Fruit fly (Drosophila melanogaster) whole organism, embryonic: ENCODE data around the gene dib.

Experiments
- Adf1 ChIP-seq: fragments of 200-800 bp; sonication (Bioruptor generic); IDR thresholded peaks from 2 replicates; pipeline ENCODE4 v1.3.6; 2022; ENCODE audit warnings: missing biosample characterization, missing genetic modification characterization
- Atf3 ChIP-seq: fragments of 200-800 bp; sonication (Bioruptor generic); optimal IDR thresholded peaks from 3 replicates; lab custom pipeline; 2016; ENCODE audit warnings: missing biosample characterization, missing genetic modification characterization
- B-H2 ChIP-seq: fragments of 200-800 bp; sonication (Bioruptor generic); optimal IDR thresholded peaks from 2 replicates; lab custom pipeline; 2018; ENCODE audit warnings: missing biosample characterization, mild to moderate bottlenecking, missing genetic modification characterization
- CG1024 ChIP-seq: fragments of 200-800 bp; sonication (Bioruptor generic); IDR thresholded peaks from 2 replicates; pipeline ENCODE4 v1.3.6; 2022; ENCODE audit warnings: missing biosample characterization, missing genetic modification characterization
- CG10267 ChIP-seq: fragments of 200-800 bp; sonication (Bioruptor generic); optimal IDR thresholded peaks from 2 replicates; lab custom pipeline; 2018; ENCODE audit warnings: missing biosample characterization, mild to moderate bottlenecking, missing genetic modification characterization, moderate library complexity
- CG10321 ChIP-seq: fragments of 200-800 bp; sonication (Bioruptor generic); IDR thresholded peaks from 2 replicates; pipeline ENCODE4 v1.3.6; 2022; ENCODE audit warnings: missing biosample characterization, missing genetic modification characterization
- CG11560 ChIP-seq: fragments of 200-800 bp; sonication (Bioruptor generic); IDR thresholded peaks from 3 replicates; pipeline ENCODE4 v1.3.6; 2022; ENCODE audit warnings: missing biosample characterization, missing genetic modification characterization
- CG11695 ChIP-seq: fragments of 200-800 bp; sonication (Bioruptor generic); IDR thresholded peaks from 3 replicates; pipeline ENCODE4 v1.3.6; 2022; ENCODE audit warnings: missing biosample characterization, missing genetic modification characterization
- CG1233 ChIP-seq: fragments of 200-800 bp; sonication (Bioruptor generic); optimal IDR thresholded peaks from 4 replicates; lab custom pipeline; 2018; ENCODE audit warnings: missing biosample characterization, mild to moderate bottlenecking, missing genetic modification characterization
- CG13123 ChIP-seq: fragments of 200-800 bp; sonication (Bioruptor generic); optimal IDR thresholded peaks from 2 replicates; lab custom pipeline; 2016; ENCODE audit warnings: missing biosample characterization, missing genetic modification characterization
- CG14014 ChIP-seq: fragments of 200-800 bp; sonication (Bioruptor generic); IDR thresholded peaks from 2 replicates; pipeline ENCODE4 v1.3.6; 2022; ENCODE audit warnings: missing biosample characterization, missing genetic modification characterization
- CG14965 ChIP-seq: fragments of 200-800 bp; sonication (Bioruptor generic); optimal IDR thresholded peaks from 2 replicates; lab custom pipeline; 2016; ENCODE audit warnings: missing biosample characterization, missing genetic modification characterization, borderline replicate concordance
- CG1529 ChIP-seq: fragments of 200-800 bp; sonication (Bioruptor generic); optimal IDR thresholded peaks from 3 replicates; lab custom pipeline; 2018; ENCODE audit warnings: missing biosample characterization, missing genetic modification characterization
- CG15601 ChIP-seq: fragments of 200-800 bp; sonication (Bioruptor generic); optimal IDR thresholded peaks from 3 replicates; lab custom pipeline; 2019; ENCODE audit warnings: missing biosample characterization, mild to moderate bottlenecking, missing genetic modification characterization, moderate library complexity
- CG18764 ChIP-seq: fragments of 200-800 bp; sonication (Bioruptor generic); optimal IDR thresholded peaks from 3 replicates; lab custom pipeline; 2016; ENCODE audit warnings: missing biosample characterization, missing genetic modification characterization
- CG2202 ChIP-seq: fragments of 200-800 bp; sonication (Bioruptor generic); optimal IDR thresholded peaks from 2 replicates; lab custom pipeline; 2018; ENCODE audit warnings: missing biosample characterization, mild to moderate bottlenecking, missing genetic modification characterization
- CG32772 ChIP-seq: fragments of 200-800 bp; sonication (Bioruptor generic); IDR thresholded peaks from 2 replicates; pipeline ENCODE4 v1.3.6; 2022; ENCODE audit warnings: missing biosample characterization, missing genetic modification characterization
- CG6175 ChIP-seq: fragments of 200-800 bp; sonication (Bioruptor generic); IDR thresholded peaks from 3 replicates; pipeline ENCODE4 v1.3.6; 2022; ENCODE audit warnings: missing biosample characterization, missing genetic modification characterization
- CG7786 ChIP-seq: fragments of 200-800 bp; sonication (Bioruptor generic); optimal IDR thresholded peaks from 2 replicates; lab custom pipeline; 2016; ENCODE audit warnings: missing biosample characterization, missing genetic modification characterization
- CG8281 ChIP-seq: fragments of 200-800 bp; sonication (Bioruptor generic); optimal IDR thresholded peaks from 2 replicates; lab custom pipeline; 2018; ENCODE audit warnings: missing biosample characterization, mild to moderate bottlenecking, missing genetic modification characterization, moderate library complexity
- CG8478 ChIP-seq: fragments of >200 bp; optimal IDR thresholded peaks from 2 replicates; lab custom pipeline; 2018
- CG9797 ChIP-seq: fragments of 200-800 bp; sonication (Bioruptor generic); optimal IDR thresholded peaks from 3 replicates; lab custom pipeline; 2018; ENCODE audit warnings: missing biosample characterization, mild to moderate bottlenecking, missing genetic modification characterization
- D19A ChIP-seq: fragments of 200-800 bp; optimal IDR thresholded peaks from 3 replicates; lab custom pipeline; 2019; ENCODE audit warnings: missing biosample characterization, mild to moderate bottlenecking, missing genetic modification characterization, moderate library complexity
- Dfd ChIP-seq, 2 experiments: fragments of >200 bp; optimal IDR thresholded peaks; 2 replicates each; lab custom pipeline; 2017; ENCODE audit warnings: missing biosample characterization in 2 of 2, missing genetic modification characterization in 2 of 2
- E2f1 ChIP-seq: fragments of 200-800 bp; sonication (Bioruptor generic); IDR thresholded peaks from 2 replicates; pipeline ENCODE4 v1.3.6; 2022; ENCODE audit warnings: missing biosample characterization, missing genetic modification characterization
- Elba2 ChIP-seq: fragments of 200-800 bp; sonication (Bioruptor generic); optimal IDR thresholded peaks from 3 replicates; lab custom pipeline; 2016; ENCODE audit warnings: missing biosample characterization, missing genetic modification characterization
- Fer3 ChIP-seq: fragments of 200-800 bp; sonication (Bioruptor generic); optimal IDR thresholded peaks from 2 replicates; lab custom pipeline; 2018; ENCODE audit warnings: missing biosample characterization, mild to moderate bottlenecking, missing genetic modification characterization, moderate library complexity
- Gsc ChIP-seq: fragments of 200-800 bp; sonication (Bioruptor generic); IDR thresholded peaks from 2 replicates; pipeline ENCODE4 v1.3.6; 2022; ENCODE audit warnings: missing biosample characterization, missing genetic modification characterization
- Hr78 ChIP-seq, 2 experiments: fragments of 200-800 bp in 1 of 2; fragments of >200 bp in 1 of 2; sonication (Bioruptor generic) in 1 of 2; optimal IDR thresholded peaks; 2 replicates each; lab custom pipeline; 2017 to 2019; ENCODE audit warnings: missing biosample characterization in 2 of 2, missing genetic modification characterization in 2 of 2, mild to moderate bottlenecking in 1 of 2, moderate library complexity in 1 of 2
- Max ChIP-seq: fragments of 200-800 bp; sonication (Bioruptor generic); optimal IDR thresholded peaks from 2 replicates; lab custom pipeline; 2016; ENCODE audit warnings: missing biosample characterization, mild to moderate bottlenecking, missing genetic modification characterization
- Oaz ChIP-seq: fragments of 200-800 bp; sonication (Bioruptor generic); IDR thresholded peaks from 2 replicates; pipeline ENCODE4 v1.3.6; 2022; ENCODE audit warnings: missing biosample characterization, missing genetic modification characterization
- Taf1 ChIP-seq: fragments of 200-800 bp; sonication (Bioruptor generic); IDR thresholded peaks from 2 replicates; pipeline ENCODE4 v1.3.6; 2022; ENCODE audit warnings: missing biosample characterization, missing genetic modification characterization
- ab ChIP-seq: fragments of 200-800 bp; sonication (Bioruptor generic); optimal IDR thresholded peaks from 2 replicates; lab custom pipeline; 2016; ENCODE audit warnings: missing biosample characterization, missing genetic modification characterization
- amos ChIP-seq: fragments of 200-800 bp; sonication (Bioruptor generic); IDR thresholded peaks from 2 replicates; pipeline ENCODE4 v1.3.6; 2022; ENCODE audit warnings: missing biosample characterization, missing genetic modification characterization; ENCODE audit not compliant: partially characterized antibody
- ato ChIP-seq: fragments of 200-800 bp; sonication (Bioruptor generic); IDR thresholded peaks from 2 replicates; pipeline ENCODE4 v1.3.6; 2022; ENCODE audit warnings: missing biosample characterization, missing genetic modification characterization; ENCODE audit not compliant: partially characterized antibody
- danr ChIP-seq: fragments of 200-800 bp; sonication (Bioruptor generic); IDR thresholded peaks from 2 replicates; pipeline ENCODE4 v1.3.6; 2022; ENCODE audit warnings: missing biosample characterization, missing genetic modification characterization
- dimm ChIP-seq: fragments of 200-800 bp; sonication (Bioruptor generic); IDR thresholded peaks from 2 replicates; pipeline ENCODE4 v1.3.6; 2022; ENCODE audit warnings: missing biosample characterization, missing genetic modification characterization
- disco-r ChIP-seq: fragments of 200-800 bp; sonication (Bioruptor generic); optimal IDR thresholded peaks from 2 replicates; lab custom pipeline; 2016; ENCODE audit warnings: missing biosample characterization, missing genetic modification characterization
- emc ChIP-seq: fragments of 200-800 bp; sonication (Bioruptor generic); optimal IDR thresholded peaks from 2 replicates; lab custom pipeline; 2016; ENCODE audit warnings: missing biosample characterization, missing genetic modification characterization
- ewg ChIP-seq: fragments of 200-800 bp; sonication (Bioruptor generic); optimal IDR thresholded peaks from 3 replicates; lab custom pipeline; 2017; ENCODE audit warnings: mild to moderate bottlenecking, missing biosample characterization, missing genetic modification reagents, missing genetic modification characterization
- fru ChIP-seq: fragments of >200 bp; optimal IDR thresholded peaks from 2 replicates; lab custom pipeline; 2017
- hbn ChIP-seq: fragments of 200-800 bp; sonication (Bioruptor generic); IDR thresholded peaks from 2 replicates; pipeline ENCODE4 v1.3.6; 2022; ENCODE audit warnings: missing biosample characterization, missing genetic modification characterization; ENCODE audit not compliant: partially characterized antibody
- jigr1 ChIP-seq: fragments of 200-800 bp; sonication (Bioruptor generic); IDR thresholded peaks from 3 replicates; pipeline ENCODE4 v1.3.6; 2022; ENCODE audit warnings: missing biosample characterization, missing genetic modification characterization
- jing ChIP-seq: fragments of 200-800 bp; sonication (Bioruptor generic); optimal IDR thresholded peaks from 2 replicates; lab custom pipeline; 2018; ENCODE audit warnings: missing biosample characterization, mild to moderate bottlenecking, missing genetic modification characterization
- lab ChIP-seq: fragments of 200-800 bp; sonication (Bioruptor generic); optimal IDR thresholded peaks from 3 replicates; lab custom pipeline; 2017; ENCODE audit warnings: missing biosample characterization, missing genetic modification characterization, mild to moderate bottlenecking, moderate library complexity, missing genetic modification reagents
- lbe ChIP-seq: fragments of 200-800 bp; sonication (Bioruptor generic); optimal IDR thresholded peaks from 2 replicates; lab custom pipeline; 2016; ENCODE audit warnings: missing biosample characterization, mild to moderate bottlenecking, missing genetic modification characterization
- lmd ChIP-seq: fragments of 200-800 bp; sonication (Bioruptor generic); IDR thresholded peaks from 2 replicates; pipeline ENCODE4 v1.3.6; 2022; ENCODE audit warnings: missing biosample characterization, missing genetic modification characterization
- mam ChIP-seq: fragments of 200-800 bp; sonication (Bioruptor generic); optimal IDR thresholded peaks from 3 replicates; lab custom pipeline; 2016; ENCODE audit warnings: missing biosample characterization, missing genetic modification characterization
- row ChIP-seq: fragments of 200-800 bp; sonication (Bioruptor generic); IDR thresholded peaks from 3 replicates; pipeline ENCODE4 v1.3.6; 2022; ENCODE audit warnings: missing biosample characterization, missing genetic modification characterization
- schlank ChIP-seq: fragments of 200-800 bp; sonication (Bioruptor generic); optimal IDR thresholded peaks from 2 replicates; lab custom pipeline; 2018; ENCODE audit warnings: missing biosample characterization, mild to moderate bottlenecking, missing genetic modification characterization
- stc ChIP-seq: fragments of 200-800 bp; sonication (Bioruptor generic); IDR thresholded peaks from 2 replicates; pipeline ENCODE4 v1.3.6; 2022; ENCODE audit warnings: missing biosample characterization, missing genetic modification characterization
- trh ChIP-seq: fragments of 200-800 bp; sonication (Bioruptor generic); optimal IDR thresholded peaks from 2 replicates; lab custom pipeline; 2016; ENCODE audit warnings: missing biosample characterization, missing genetic modification characterization
- tx ChIP-seq: fragments of 200-800 bp; sonication (Bioruptor generic); optimal IDR thresholded peaks from 2 replicates; lab custom pipeline; 2016; ENCODE audit warnings: missing biosample characterization, missing genetic modification characterization

Gene dib

dm6 chr3L:4071561-4072049 lies 9.5 kb downstream of the dib start, which contains the start of gene wit (continued):
- TF ChIP-seq Taf1 (GFP tag; lab: Robert Waterston, UW) (no peak), row (GFP tag; lab: Robert Waterston, UW) (peak; percentile 42; the same call in 1 of the 3 replicates), lbe (peak; percentile 83), CG10267 (tag; lab: Kevin White, UChicago) (no peak), Dfd (GFP tag; optimal IDR thresholded peaks at IDR 0.05; lab: Kevin White, UChicago) (no peak), Adf1 (GFP tag; lab: Robert Waterston, UW) (peak; percentile 45; the same call in 1 of the 2 replicates), E2f1 (GFP tag; lab: Robert Waterston, UW) (no peak), schlank (tag; lab: Kevin White, UChicago) (no peak), Atf3 (no peak), CG14014 (GFP tag; lab: Robert Waterston, UW) (0 out of 2 replicates have a peak, but pooled peaks have one; percentile 13), disco-r (GFP tag; lab: Kevin White, UChicago) (no peak), mam (GFP tag; lab: Kevin White, UChicago) (peak; percentile 22), CG11695 (GFP tag; lab: Robert Waterston, UW) (0 out of 3 replicates have a peak, but pooled peaks have one; percentile 11), Hr78 (GFP tag; optimal IDR thresholded peaks at IDR 0.05; lab: Kevin White, UChicago) (no peak), hbn (GFP tag; lab: Robert Waterston, UW) (peak; percentile 44), lmd (no peak), emc (GFP tag; lab: Kevin White, UChicago) (no peak), CG13123 (GFP tag; lab: Kevin White, UChicago) (no peak), CG18764 (no peak), CG7786 (GFP tag; lab: Kevin White, UChicago) (peak; percentile 31), Oaz (no peak), CG10321 (no peak), Gsc (GFP tag; lab: Robert Waterston, UW) (no peak), CG11560 (tag; lab: Robert Waterston, UW) (no peak), Elba2 (GFP tag; lab: Kevin White, UChicago) (no peak), tx (GFP tag; lab: Kevin White, UChicago) (no peak), CG1233 (GFP tag; lab: Kevin White, UChicago) (no peak), fru (lab: Kevin White, UChicago) (no peak), CG1529 (GFP tag; lab: Kevin White, UChicago) (no peak), jigr1 (no peak), danr (GFP tag; lab: Robert Waterston, UW) (no peak), ab (GFP tag; lab: Kevin White, UChicago) (no peak), CG6175 (GFP tag; lab: Robert Waterston, UW) (no peak), CG8478 (lab: Kevin White, UChicago) (no peak), CG2202 (no peak), CG14965 (GFP tag; lab: Kevin White, UChicago) (no peak), CG32772 (GFP tag; lab: Robert Waterston, UW) (no peak), ato (GFP tag; lab: Robert Waterston, UW) (no peak), trh (GFP tag; lab: Kevin White, UChicago) (no peak), stc (GFP tag; lab: Robert Waterston, UW) (no peak), CG1024 (GFP tag; lab: Robert Waterston, UW) (no peak), Max (GFP tag; lab: Kevin White, UChicago) (no peak), lab (peak; percentile 60), jing (GFP tag; lab: Kevin White, UChicago) (no peak), D19A (tag; lab: Kevin White, UChicago) (no peak), amos (GFP tag; lab: Robert Waterston, UW) (no peak; the same call in 1 of the 2 replicates), ewg (GFP tag; lab: Kevin White, UChicago) (no peak), CG8281 (tag; lab: Kevin White, UChicago) (no peak), B-H2 (GFP tag; lab: Kevin White, UChicago) (no peak), CG9797 (GFP tag; lab: Kevin White, UChicago) (no peak), dimm (GFP tag; lab: Robert Waterston, UW) (no peak), Fer3 (tag; lab: Kevin White, UChicago) (no peak), CG15601 (tag; lab: Kevin White, UChicago) (no peak)
